Worm (Caenorhabditis elegans) whole organism, dauer: ENCODE measurements around the gene F14F8.9.

Experiments
- unc-62 ChIP-seq: sonication (generic microtip); optimal IDR thresholded peaks from 2 replicates; lab custom pipeline; 2017; ENCODE audit warnings: missing biosample characterization, missing genetic modification reagents, missing genetic modification characterization

F14F8.9 gene

DNA sequence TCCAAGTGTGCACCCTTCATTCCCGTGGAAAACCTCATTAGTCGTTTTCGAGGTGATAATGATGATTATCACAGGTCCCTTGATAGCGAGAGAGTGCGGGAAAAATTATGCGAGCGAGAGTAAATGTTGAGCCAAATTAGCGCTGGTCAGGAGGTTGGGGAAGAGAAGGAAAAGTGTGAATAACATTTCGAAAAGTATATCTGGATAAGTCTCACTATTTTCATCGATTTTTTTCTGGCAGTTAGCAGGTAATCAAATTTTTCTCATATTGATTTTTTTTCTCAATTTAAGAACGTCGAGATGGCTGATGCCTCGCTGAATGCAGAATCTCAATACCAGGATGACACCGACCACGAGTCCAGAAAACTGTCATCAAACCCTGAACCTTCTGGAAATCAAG, 39.4 kb downstream of the F14F8.9 start, which contains the start of gene W06G6.2:
Gene W06G6.2, plus strand, starts transcription at position 301 of the 400 bp plus-strand sequence.
- TF ChIP-seq unc-62 (GFP tag; lab: Kevin White, UChicago): no peak

DNA sequence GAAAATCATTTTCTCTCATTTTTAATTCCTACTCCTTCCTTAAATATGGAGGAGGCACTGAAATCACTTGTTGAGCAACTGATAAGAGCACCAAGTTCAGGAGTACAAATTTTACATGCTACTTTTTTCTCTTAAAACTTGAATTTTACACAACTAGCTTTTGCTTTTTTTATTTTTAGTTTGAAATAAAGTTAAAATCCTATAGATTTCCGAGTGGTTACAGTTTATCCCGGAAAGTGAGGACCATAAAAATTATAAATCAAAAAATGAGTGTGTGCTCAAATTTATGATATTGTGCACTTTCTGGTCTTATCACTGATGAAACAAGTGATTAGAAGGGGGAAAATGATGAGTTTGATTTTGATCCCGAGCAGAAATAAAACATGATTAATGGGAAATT, 40.4 kb downstream of the F14F8.9 start, which contains the start of gene oac-53:
Gene oac-53, minus strand, starts transcription at position 9 of the 400 bp plus-strand sequence.
- TF ChIP-seq unc-62 (GFP tag; lab: Kevin White, UChicago): no peak

ce11 chrV:16622754-16623261, 45.6 kb downstream of the F14F8.9 start, which contains the start of gene Y70C5A.2:
Y70C5A.2 (minus strand) TSS chrV:16623211.
- no peak for TF ChIP-seq unc-62 (GFP tag; lab: Kevin White, UChicago)

- no peak for TF ChIP-seq unc-62 (GFP tag; lab: Kevin White, UChicago)
Observed at ce11 chrV:16621894-16622293, 46.5 kb downstream of the F14F8.9 start.

DNA sequence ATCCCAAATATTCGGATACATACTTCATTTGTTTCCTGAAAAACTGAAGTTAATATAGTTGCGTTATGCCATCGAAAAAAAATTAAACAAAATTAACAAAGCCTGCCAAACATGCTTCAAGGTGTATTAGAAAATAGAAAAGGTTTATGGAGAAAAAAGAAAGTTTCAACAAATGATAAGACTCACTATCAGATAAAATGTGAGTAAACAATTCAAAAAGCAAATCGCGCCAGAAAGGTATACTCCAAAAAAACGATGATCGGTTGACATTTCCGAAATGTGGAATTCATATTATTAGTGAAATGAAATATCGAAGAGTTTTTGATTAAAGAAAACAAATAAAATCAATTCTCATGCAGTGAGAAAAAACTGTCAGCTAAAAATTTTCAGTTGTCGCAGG, 47.5 kb downstream of the F14F8.9 start, which contains the start of gene Y70C5A.3:
Gene Y70C5A.3, minus strand, starts transcription at position 50 of the 400 bp plus-strand sequence.
- TF ChIP-seq unc-62 (GFP tag; lab: Kevin White, UChicago): no peak
